Fruit fly (Drosophila melanogaster) whole organism, embryonic: ENCODE measurements around the gene CG9673.

Experiments
- Antp ChIP-seq: fragments of 200-800 bp; sonication (Bioruptor generic); optimal IDR thresholded peaks from 3 replicates; lab custom pipeline; 2016; ENCODE audit warnings: missing biosample characterization, missing genetic modification characterization
- C15 ChIP-seq: fragments of 200-800 bp; sonication (Bioruptor generic); IDR thresholded peaks from 3 replicates; pipeline ENCODE4 v1.3.6; 2022; ENCODE audit warnings: missing biosample characterization, missing genetic modification characterization
- CG10267 ChIP-seq: fragments of 200-800 bp; sonication (Bioruptor generic); optimal IDR thresholded peaks from 2 replicates; lab custom pipeline; 2018; ENCODE audit warnings: missing biosample characterization, mild to moderate bottlenecking, missing genetic modification characterization, moderate library complexity
- CG12299 ChIP-seq: fragments of 200-800 bp; sonication (Bioruptor generic); optimal IDR thresholded peaks from 2 replicates; lab custom pipeline; 2018; ENCODE audit warnings: missing biosample characterization, mild to moderate bottlenecking, missing genetic modification characterization
- CG13123 ChIP-seq: fragments of 200-800 bp; sonication (Bioruptor generic); optimal IDR thresholded peaks from 2 replicates; lab custom pipeline; 2016; ENCODE audit warnings: missing biosample characterization, missing genetic modification characterization
- CG13287 ChIP-seq: fragments of 200-800 bp; sonication (Bioruptor generic); IDR thresholded peaks from 2 replicates; pipeline ENCODE4 v1.3.6; 2022; ENCODE audit warnings: missing biosample characterization, missing genetic modification characterization; ENCODE audit not compliant: partially characterized antibody
- CG14014 ChIP-seq: fragments of 200-800 bp; sonication (Bioruptor generic); IDR thresholded peaks from 2 replicates; pipeline ENCODE4 v1.3.6; 2022; ENCODE audit warnings: missing biosample characterization, missing genetic modification characterization
- CG17912 ChIP-seq: fragments of 200-800 bp; sonication (Bioruptor generic); optimal IDR thresholded peaks from 2 replicates; lab custom pipeline; 2018; ENCODE audit warnings: missing biosample characterization, mild to moderate bottlenecking, missing genetic modification characterization
- CG2202 ChIP-seq: fragments of 200-800 bp; sonication (Bioruptor generic); optimal IDR thresholded peaks from 2 replicates; lab custom pipeline; 2018; ENCODE audit warnings: missing biosample characterization, mild to moderate bottlenecking, missing genetic modification characterization
- CG30020 ChIP-seq: fragments of 200-800 bp; optimal IDR thresholded peaks from 2 replicates; lab custom pipeline; 2019; ENCODE audit warnings: missing biosample characterization, mild to moderate bottlenecking, missing genetic modification characterization, moderate library complexity
- CG32767 ChIP-seq: fragments of 200-800 bp; sonication (Bioruptor generic); IDR thresholded peaks from 2 replicates; pipeline ENCODE4 v1.3.6; 2022; ENCODE audit warnings: missing biosample characterization, missing genetic modification characterization
- CG32772 ChIP-seq: fragments of 200-800 bp; sonication (Bioruptor generic); IDR thresholded peaks from 2 replicates; pipeline ENCODE4 v1.3.6; 2022; ENCODE audit warnings: missing biosample characterization, missing genetic modification characterization
- CG3847 ChIP-seq: fragments of 200-800 bp; sonication (Bioruptor generic); IDR thresholded peaks from 2 replicates; pipeline ENCODE4 v1.3.6; 2022; ENCODE audit warnings: missing biosample characterization, missing genetic modification characterization
- CG3995 ChIP-seq: fragments of 200-800 bp; sonication (Bioruptor generic); optimal IDR thresholded peaks from 3 replicates; lab custom pipeline; 2016; ENCODE audit warnings: missing biosample characterization, missing genetic modification characterization
- CG8089 ChIP-seq: fragments of 200-800 bp; sonication (Bioruptor generic); optimal IDR thresholded peaks from 3 replicates; lab custom pipeline; 2016; ENCODE audit warnings: missing biosample characterization, missing genetic modification characterization
- CG8944 ChIP-seq: fragments of 200-800 bp; sonication (Bioruptor generic); optimal IDR thresholded peaks from 3 replicates; lab custom pipeline; 2016; ENCODE audit warnings: missing biosample characterization, missing genetic modification characterization
- CHES-1-like ChIP-seq: fragments of 200-800 bp; sonication (Bioruptor generic); optimal IDR thresholded peaks from 2 replicates; lab custom pipeline; 2016; ENCODE audit warnings: missing biosample characterization, missing genetic modification characterization
- E2f2 ChIP-seq: fragments of 200-800 bp; sonication (Bioruptor generic); IDR thresholded peaks from 2 replicates; pipeline ENCODE4 v1.3.6; 2022; ENCODE audit warnings: missing biosample characterization, missing genetic modification characterization
- Fer1 ChIP-seq: fragments of 200-800 bp; sonication (Bioruptor generic); optimal IDR thresholded peaks from 2 replicates; lab custom pipeline; 2017; ENCODE audit warnings: missing biosample characterization, mild to moderate bottlenecking, missing genetic modification characterization
- GATAe ChIP-seq: fragments of 200-800 bp; sonication (Bioruptor generic); conservative IDR thresholded peaks from 2 replicates; pipeline ENCODE4 v1.3.6; 2022; ENCODE audit warnings: missing biosample characterization, missing genetic modification characterization
- Gsc ChIP-seq: fragments of 200-800 bp; sonication (Bioruptor generic); IDR thresholded peaks from 2 replicates; pipeline ENCODE4 v1.3.6; 2022; ENCODE audit warnings: missing biosample characterization, missing genetic modification characterization
- H2.0 ChIP-seq: fragments of 200-800 bp; sonication (Bioruptor generic); IDR thresholded peaks from 2 replicates; pipeline ENCODE4 v1.3.6; 2022; ENCODE audit warnings: missing biosample characterization, missing genetic modification characterization
- HHEX ChIP-seq: fragments of 200-800 bp; sonication (Bioruptor generic); optimal IDR thresholded peaks from 3 replicates; lab custom pipeline; 2017; ENCODE audit warnings: missing biosample characterization, mild to moderate bottlenecking, missing genetic modification characterization, missing genetic modification reagents
- Hey ChIP-seq: fragments of 200-800 bp; sonication (Bioruptor generic); optimal IDR thresholded peaks from 3 replicates; lab custom pipeline; 2018; ENCODE audit warnings: missing biosample characterization, mild to moderate bottlenecking, missing genetic modification characterization
- Mrtf ChIP-seq: fragments of 200-800 bp; sonication (Bioruptor generic); IDR thresholded peaks from 3 replicates; pipeline ENCODE4 v1.3.6; 2022; ENCODE audit warnings: missing biosample characterization, missing genetic modification characterization
- Myb ChIP-seq: fragments of 200-800 bp; sonication (Bioruptor generic); optimal IDR thresholded peaks from 2 replicates; lab custom pipeline; 2016; ENCODE audit warnings: missing biosample characterization, missing genetic modification characterization
- NC2α ChIP-seq: fragments of 200-800 bp; sonication (Bioruptor generic); optimal IDR thresholded peaks from 2 replicates; lab custom pipeline; 2016; ENCODE audit warnings: missing biosample characterization, missing genetic modification characterization
- Ravus ChIP-seq: fragments of 200-800 bp; sonication (Bioruptor generic); IDR thresholded peaks from 2 replicates; pipeline ENCODE4 v1.3.6; 2022; ENCODE audit warnings: missing biosample characterization, missing genetic modification characterization
- Spps ChIP-seq: fragments of 200-800 bp; sonication (Bioruptor generic); optimal IDR thresholded peaks from 2 replicates; lab custom pipeline; 2018; ENCODE audit warnings: missing biosample characterization, mild to moderate bottlenecking, missing genetic modification characterization
- Sry-β ChIP-seq: fragments of 200-800 bp; sonication (Bioruptor generic); optimal IDR thresholded peaks from 2 replicates; lab custom pipeline; 2018; ENCODE audit warnings: missing biosample characterization, mild to moderate bottlenecking, missing genetic modification characterization, moderate library complexity
- TFAM ChIP-seq: fragments of 200-800 bp; sonication (Bioruptor generic); optimal IDR thresholded peaks from 2 replicates; lab custom pipeline; 2017; ENCODE audit warnings: missing biosample characterization, missing genetic modification characterization, inconsistent platforms
- Tbp ChIP-seq: fragments of >200 bp; optimal IDR thresholded peaks from 2 replicates; lab custom pipeline; 2018; ENCODE audit warnings: missing biosample characterization, missing genetic modification characterization
- amos ChIP-seq: fragments of 200-800 bp; sonication (Bioruptor generic); IDR thresholded peaks from 2 replicates; pipeline ENCODE4 v1.3.6; 2022; ENCODE audit warnings: missing biosample characterization, missing genetic modification characterization; ENCODE audit not compliant: partially characterized antibody
- ato ChIP-seq: fragments of 200-800 bp; sonication (Bioruptor generic); IDR thresholded peaks from 2 replicates; pipeline ENCODE4 v1.3.6; 2022; ENCODE audit warnings: missing biosample characterization, missing genetic modification characterization; ENCODE audit not compliant: partially characterized antibody
- br ChIP-seq: fragments of >200 bp; optimal IDR thresholded peaks from 2 replicates; lab custom pipeline; 2017
- crc ChIP-seq: fragments of 200-800 bp; sonication (Bioruptor generic); optimal IDR thresholded peaks from 2 replicates; lab custom pipeline; 2016; ENCODE audit warnings: missing biosample characterization, missing genetic modification characterization
- cwo ChIP-seq: fragments of 200-800 bp; sonication (Bioruptor generic); optimal IDR thresholded peaks from 3 replicates; lab custom pipeline; 2017; ENCODE audit warnings: missing biosample characterization, missing genetic modification characterization, mild to moderate bottlenecking, moderate library complexity, missing genetic modification reagents
- dimm ChIP-seq: fragments of 200-800 bp; sonication (Bioruptor generic); IDR thresholded peaks from 2 replicates; pipeline ENCODE4 v1.3.6; 2022; ENCODE audit warnings: missing biosample characterization, missing genetic modification characterization
- en ChIP-seq: fragments of 200-800 bp; sonication (Bioruptor generic); optimal IDR thresholded peaks from 2 replicates; lab custom pipeline; 2016; ENCODE audit warnings: missing biosample characterization, missing genetic modification characterization
- kah ChIP-seq: fragments of 200-800 bp; sonication (Bioruptor generic); optimal IDR thresholded peaks from 2 replicates; lab custom pipeline; 2018; ENCODE audit warnings: missing biosample characterization, mild to moderate bottlenecking, missing genetic modification characterization
- klu ChIP-seq: fragments of 200-800 bp; sonication (Bioruptor generic); IDR thresholded peaks from 2 replicates; pipeline ENCODE4 v1.3.6; 2022; ENCODE audit warnings: missing biosample characterization, missing genetic modification characterization
- knrl ChIP-seq: fragments of 200-800 bp; sonication (Bioruptor generic); IDR thresholded peaks from 3 replicates; pipeline ENCODE4 v1.3.6; 2022; ENCODE audit warnings: missing biosample characterization, missing genetic modification characterization; ENCODE audit not compliant: partially characterized antibody
- scrt ChIP-seq: fragments of 200-800 bp; sonication (Bioruptor generic); optimal IDR thresholded peaks from 2 replicates; lab custom pipeline; 2018; ENCODE audit warnings: missing biosample characterization, mild to moderate bottlenecking, missing genetic modification characterization, moderate library complexity
- sisA ChIP-seq: fragments of 200-800 bp; sonication (Bioruptor generic); IDR thresholded peaks from 2 replicates; pipeline ENCODE4 v1.3.6; 2022; ENCODE audit warnings: missing biosample characterization, missing genetic modification characterization
- tap ChIP-seq: fragments of 200-800 bp; optimal IDR thresholded peaks from 3 replicates; lab custom pipeline; 2019; ENCODE audit warnings: missing biosample characterization, mild to moderate bottlenecking, missing genetic modification characterization, moderate library complexity
- tll ChIP-seq, 2 experiments: fragments of 200-800 bp in 1 of 2; fragments of >200 bp in 1 of 2; sonication (Bioruptor generic) in 1 of 2; optimal IDR thresholded peaks; 2 replicates each; lab custom pipeline; 2017 to 2019; ENCODE audit warnings: missing biosample characterization in 2 of 2, missing genetic modification characterization in 2 of 2, mild to moderate bottlenecking in 1 of 2, moderate library complexity in 1 of 2
- trh ChIP-seq: fragments of 200-800 bp; sonication (Bioruptor generic); optimal IDR thresholded peaks from 2 replicates; lab custom pipeline; 2016; ENCODE audit warnings: missing biosample characterization, missing genetic modification characterization
- zen ChIP-seq: fragments of 200-800 bp; sonication (Bioruptor generic); optimal IDR thresholded peaks from 3 replicates; lab custom pipeline; 2018; ENCODE audit warnings: missing biosample characterization, mild to moderate bottlenecking, missing genetic modification characterization, moderate library complexity
- zf30C ChIP-seq: fragments of 200-800 bp; sonication (Bioruptor generic); optimal IDR thresholded peaks from 3 replicates; lab custom pipeline; 2018; ENCODE audit warnings: missing biosample characterization, mild to moderate bottlenecking, missing genetic modification characterization

Gene CG9673

dm6 chrX:16723203-16724173 lies 19.8 kb upstream of the CG9673 start (continued):
- TF ChIP-seq Hey (tag; lab: Kevin White, UChicago) (no peak), CG2202 (tag; lab: Kevin White, UChicago) (peak; percentile 47), trh (GFP tag; lab: Kevin White, UChicago) (no peak), CG8944 (GFP tag; lab: Kevin White, UChicago) (peak; percentile 32), CG10267 (tag; lab: Kevin White, UChicago) (peak; percentile 43), H2.0 (GFP tag; lab: Robert Waterston, UW) (peak; percentile 57), kah (GFP tag; lab: Kevin White, UChicago) (peak; percentile 30), Mrtf (no peak), CG32772 (GFP tag; lab: Robert Waterston, UW) (peak; percentile 67), CG8089 (GFP tag; lab: Kevin White, UChicago) (no peak), Tbp (GFP tag; lab: Kevin White, UChicago) (no peak), CG13287 (GFP tag; lab: Robert Waterston, UW) (no peak), CHES-1-like (GFP tag; lab: Kevin White, UChicago) (no peak), TFAM (GFP tag; lab: Kevin White, UChicago) (no peak), Spps (no peak), zen (no peak), GATAe (GFP tag; lab: Robert Waterston, UW) (no peak), zf30C (GFP tag; lab: Kevin White, UChicago) (no peak), Fer1 (GFP tag; lab: Kevin White, UChicago) (peak; percentile 67), CG17912 (no peak), CG12299 (tag; lab: Kevin White, UChicago) (peak; percentile 73), Sry-β (GFP tag; lab: Kevin White, UChicago) (no peak), Antp (GFP tag; lab: Kevin White, UChicago) (peak; percentile 4), scrt (GFP tag; lab: Kevin White, UChicago) (peak; percentile 24), E2f2 (GFP tag; lab: Robert Waterston, UW) (peak; percentile 53; the same call in 1 of the 2 replicates), br (no peak), dimm (GFP tag; lab: Robert Waterston, UW) (0 out of 2 replicates have a peak, but pooled peaks have one; percentile 22), amos (no peak; the same call in 1 of the 2 replicates), HHEX (GFP tag; lab: Kevin White, UChicago) (peak; percentile 64), Gsc (GFP tag; lab: Robert Waterston, UW) (no peak), NC2α (no peak), Ravus (GFP tag; lab: Robert Waterston, UW) (peak; percentile 15; the same call in 1 of the 2 replicates), tap (tag; lab: Kevin White, UChicago) (peak; percentile 19), CG3995 (no peak), Myb (peak; percentile 23), C15 (GFP tag; lab: Robert Waterston, UW) (no peak), knrl (GFP tag; lab: Robert Waterston, UW) (no peak), crc (GFP tag; lab: Kevin White, UChicago) (peak; percentile 46), CG14014 (GFP tag; lab: Robert Waterston, UW) (no peak), CG3847 (GFP tag; lab: Robert Waterston, UW) (peak; percentile 58), CG30020 (no peak), CG32767 (GFP tag; lab: Robert Waterston, UW) (peak; percentile 78), tll (GFP tag; optimal IDR thresholded peaks at IDR 0.05; lab: Kevin White, UChicago) (no peak), sisA (GFP tag; lab: Robert Waterston, UW) (peak; percentile 56), en (GFP tag; lab: Kevin White, UChicago) (peak; percentile 33), cwo (GFP tag; lab: Kevin White, UChicago) (peak; percentile 24), ato (no peak), klu (GFP tag; lab: Robert Waterston, UW) (peak; percentile 41; the same call in 1 of the 2 replicates), CG13123 (peak; percentile 17)
